Fruit fly (Drosophila melanogaster): ENCODE measurements around the gene fws.

fws gene

DNA sequence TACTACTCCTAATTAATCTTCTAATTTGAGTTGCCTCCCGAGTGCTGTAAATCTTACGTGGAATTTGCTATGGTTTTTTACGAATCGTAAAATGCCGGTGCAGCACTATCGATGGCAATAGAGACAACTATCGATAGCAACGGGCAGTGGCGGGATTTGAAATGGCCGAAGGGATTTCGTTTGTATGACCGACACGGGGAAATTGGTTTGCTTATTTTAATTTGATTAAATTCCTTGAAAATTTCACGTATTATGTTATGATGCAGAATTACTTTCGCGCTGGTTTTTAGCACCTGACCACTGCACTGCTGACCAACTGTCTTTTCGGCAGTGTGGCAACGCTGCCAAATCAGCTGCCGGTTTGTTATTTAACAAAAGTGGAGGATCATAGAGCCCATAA, 3.3 kb upstream of the fws start, which contains the start of the genes GCS2beta and CG5131 (continued):
- peak; percentile 96 for TF ChIP-seq Chrac-16 (GFP tag; optimal IDR thresholded peaks at IDR 0.05)
- TF ChIP-seq CG10565 (GFP tag; optimal IDR thresholded peaks at IDR 0.05) = peak; percentile 61
- TF ChIP-seq nerfin-2 (GFP tag; IDR thresholded peaks at IDR 0.05; ENCODE audit: partially characterized antibody) = peak; percentile 62; the same call in 1 of the 2 replicates
- TF ChIP-seq dm (GFP tag; optimal IDR thresholded peaks at IDR 0.05) = peak; percentile 88
- TF ChIP-seq prd (optimal IDR thresholded peaks at IDR 0.05) = no peak
- peak; percentile 96 for TF ChIP-seq prd (GFP tag; IDR thresholded peaks at IDR 0.05)
- peak; percentile 81 for TF ChIP-seq dmrt11E (tag; optimal IDR thresholded peaks at IDR 0.05)
- TF ChIP-seq CG18011 (GFP tag; optimal IDR thresholded peaks at IDR 0.05) = peak; percentile 88
- TF ChIP-seq Bdp1 (GFP tag; optimal IDR thresholded peaks at IDR 0.05) = peak; percentile 90
- TF ChIP-seq CG6272 (GFP tag; IDR thresholded peaks at IDR 0.05) = peak; percentile 95
- peak; percentile 95 for TF ChIP-seq CG12942 (GFP tag; optimal IDR thresholded peaks at IDR 0.05)
- peak; percentile 85 for TF ChIP-seq peb (GFP tag; IDR thresholded peaks at IDR 0.05)
- TF ChIP-seq TFAM (GFP tag; optimal IDR thresholded peaks at IDR 0.05) = peak; percentile 51
- TF ChIP-seq wor (GFP tag; IDR thresholded peaks at IDR 0.05) = peak; percentile 85
- TF ChIP-seq CG6791 (GFP tag; IDR thresholded peaks at IDR 0.05; ENCODE audit: partially characterized antibody) = peak; percentile 74
- TF ChIP-seq CG7839 (tag; optimal IDR thresholded peaks at IDR 0.05) = peak; percentile 89
- peak; percentile 71 for TF ChIP-seq sima (GFP tag; optimal IDR thresholded peaks at IDR 0.05)
- TF ChIP-seq CG2129 (GFP tag; IDR thresholded peaks at IDR 0.05; ENCODE audit: partially characterized antibody) = peak; percentile 84
- TF ChIP-seq Dip2 (GFP tag; IDR thresholded peaks at IDR 0.05) = peak; percentile 67
- TF ChIP-seq chm (GFP tag; IDR thresholded peaks at IDR 0.05) = peak; percentile 71
- peak; percentile 76 for TF ChIP-seq CG10267 (tag; optimal IDR thresholded peaks at IDR 0.05)
- TF ChIP-seq Asciz (GFP tag; optimal IDR thresholded peaks at IDR 0.05) = peak; percentile 70
- TF ChIP-seq br (optimal IDR thresholded peaks at IDR 0.05) = no peak
- TF ChIP-seq wek (GFP tag; optimal IDR thresholded peaks at IDR 0.05) = peak; percentile 72
- peak; percentile 91 for TF ChIP-seq CG9727 (GFP tag; optimal IDR thresholded peaks at IDR 0.05)
- peak; percentile 94 for TF ChIP-seq CG7372 (GFP tag; IDR thresholded peaks at IDR 0.05)
- TF ChIP-seq ac (GFP tag; optimal IDR thresholded peaks at IDR 0.05) = peak; percentile 48
- peak; percentile 95 for TF ChIP-seq ci (GFP tag; IDR thresholded peaks at IDR 0.05)
- peak; percentile 97 for TF ChIP-seq CG8944 (GFP tag; optimal IDR thresholded peaks at IDR 0.05)
- TF ChIP-seq CG33557 (GFP tag; optimal IDR thresholded peaks at IDR 0.05) = peak; percentile 52
- TF ChIP-seq CG32767 (GFP tag; IDR thresholded peaks at IDR 0.05) = peak; percentile 85
- peak; percentile 18 to 87 for TF ChIP-seq bsh (GFP tag; optimal IDR thresholded peaks at IDR 0.05)
- peak; percentile 81 for TF ChIP-seq jigr1 (GFP tag; IDR thresholded peaks at IDR 0.05)
- TF ChIP-seq run (tag; optimal IDR thresholded peaks at IDR 0.05) = peak; percentile 52
- peak; percentile 90 for TF ChIP-seq gsb-n (tag; optimal IDR thresholded peaks at IDR 0.05)
- TF ChIP-seq CG11456 (GFP tag; IDR thresholded peaks at IDR 0.05) = peak; percentile 97
- peak; percentile 71; the same call in 1 of the 2 replicates for TF ChIP-seq bowl (GFP tag; IDR thresholded peaks at IDR 0.05)
- TF ChIP-seq zfh2 (GFP tag; optimal IDR thresholded peaks at IDR 0.05) = peak; percentile 98
- TF ChIP-seq HLH3B (GFP tag; IDR thresholded peaks at IDR 0.05) = peak; percentile 91
- peak; percentile 92 for TF ChIP-seq CG11398 (GFP tag; optimal IDR thresholded peaks at IDR 0.05)
- no peak for TF ChIP-seq Tbp (GFP tag; optimal IDR thresholded peaks at IDR 0.05)
- TF ChIP-seq zf30C (GFP tag; optimal IDR thresholded peaks at IDR 0.05) = no peak
- peak; percentile 79 for TF ChIP-seq CG13296 (GFP tag; optimal IDR thresholded peaks at IDR 0.05)
- TF ChIP-seq dpn (GFP tag; optimal IDR thresholded peaks at IDR 0.05) = peak; percentile 97
- peak; percentile 96 for TF ChIP-seq zfh1 (GFP tag; IDR thresholded peaks at IDR 0.05)
- TF ChIP-seq CoRest (tag; optimal IDR thresholded peaks at IDR 0.05) = peak; percentile 93
- peak; percentile 78 for TF ChIP-seq Blimp-1 (GFP tag; optimal IDR thresholded peaks at IDR 0.05)
- TF ChIP-seq oc (tag; optimal IDR thresholded peaks at IDR 0.05) = peak; percentile 74
- peak; percentile 94 for TF ChIP-seq row (GFP tag; IDR thresholded peaks at IDR 0.05)
- TF ChIP-seq Meics (GFP tag; optimal IDR thresholded peaks at IDR 0.05) = peak; percentile 91
- peak; percentile 80 for TF ChIP-seq ATbp (GFP tag; optimal IDR thresholded peaks at IDR 0.05)

Measured in whole organism, embryonic.